Fruit fly (Drosophila melanogaster) S2 (cell line): ENCODE results near the gene CG4362.

Source experiments
- CG8478 ChIP-seq: fragments of >200 bp; optimal IDR thresholded peaks from 2 replicates; lab custom pipeline; 2018
- CTCF ChIP-seq, 2 experiments: fragments of >200 bp; optimal IDR thresholded peaks; 2 replicates each; lab custom pipeline; 2018

DNA sequence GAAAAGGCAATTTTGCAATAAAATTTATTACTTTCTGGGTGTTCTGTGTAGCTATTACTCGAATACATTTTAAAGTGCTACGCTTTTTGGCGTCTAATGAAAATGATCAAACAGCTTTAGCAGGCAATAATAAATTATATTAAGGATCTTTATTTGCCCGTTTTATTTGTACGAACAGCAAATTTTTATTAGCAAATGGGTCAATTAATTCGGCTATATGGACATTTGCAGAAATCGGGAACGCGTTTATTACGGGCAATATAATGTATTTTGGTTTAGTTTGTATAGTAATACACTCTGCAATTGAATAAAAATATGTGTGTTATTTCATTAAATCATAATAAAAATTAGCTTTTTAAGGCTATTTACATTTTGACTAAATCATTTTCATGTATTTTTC, 47.0 kb downstream of the CG4362 start:
- TF ChIP-seq CTCF (optimal IDR thresholded peaks at IDR 0.05; lab: Kevin White, UChicago) (no peak), CG8478 (lab: Kevin White, UChicago) (no peak)
